Fruit fly (Drosophila melanogaster): ENCODE results near the gene Erk7.

The Erk7 gene

DNA sequence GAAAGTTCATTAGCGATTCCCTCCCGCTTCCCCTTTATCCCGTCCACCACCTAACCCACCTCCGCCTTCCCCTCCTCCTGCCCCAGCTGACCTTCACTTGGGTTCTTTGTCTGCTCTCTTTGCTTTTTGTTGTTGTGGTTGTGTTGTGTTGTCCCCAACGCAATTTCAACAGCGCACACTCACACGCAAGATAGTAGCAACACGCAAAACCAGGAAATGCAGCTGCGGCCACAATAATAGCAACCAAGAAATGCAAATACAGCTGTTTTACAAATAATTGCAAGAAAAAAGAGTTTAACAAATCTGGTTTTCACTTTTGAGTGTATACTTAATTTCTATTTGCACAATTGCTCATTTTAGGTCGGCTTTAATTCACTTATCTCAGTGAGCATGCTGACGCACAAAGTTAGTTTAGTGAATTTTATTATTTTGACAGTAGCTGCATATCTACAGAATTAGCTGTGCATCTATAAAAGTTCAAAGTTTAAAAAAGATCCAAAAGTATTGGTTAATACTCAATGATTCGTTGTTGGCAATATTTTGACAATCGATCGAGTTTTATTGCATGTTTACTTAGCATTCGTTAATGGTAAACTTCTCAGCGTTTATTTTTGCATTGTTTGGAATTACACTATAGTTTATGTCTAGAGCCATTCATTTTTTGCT lies 16.2 kb downstream of the Erk7 start:
- TF ChIP-seq Blimp-1 (GFP tag; optimal IDR thresholded peaks at IDR 0.05) (peak; percentile 10), OdsH (GFP tag; optimal IDR thresholded peaks at IDR 0.05) (peak; percentile 63), net (GFP tag; optimal IDR thresholded peaks at IDR 0.05) (peak; percentile 53), CG10669 (GFP tag; optimal IDR thresholded peaks at IDR 0.05) (peak; percentile 68), CG3032 (tag; optimal IDR thresholded peaks at IDR 0.05) (peak; percentile 60), fd85E (GFP tag; optimal IDR thresholded peaks at IDR 0.05) (peak; percentile 19), vri (GFP tag; optimal IDR thresholded peaks at IDR 0.05) (peak; percentile 57), CG3919 (GFP tag; optimal IDR thresholded peaks at IDR 0.05) (peak; percentile 63), achi (GFP tag; optimal IDR thresholded peaks at IDR 0.05) (peak; percentile 51), salr (GFP tag; optimal IDR thresholded peaks at IDR 0.05) (peak; percentile 8 to 77), Sox14 (GFP tag; optimal IDR thresholded peaks at IDR 0.05) (peak; percentile 92), spab (GFP tag; optimal IDR thresholded peaks at IDR 0.05) (peak; percentile 31), CG34406 (GFP tag; optimal IDR thresholded peaks at IDR 0.05) (peak; percentile 52), Ets21C (GFP tag; optimal IDR thresholded peaks at IDR 0.05) (peak; percentile 39), dac (GFP tag; optimal IDR thresholded peaks at IDR 0.05) (peak; percentile 17), CG31627 (GFP tag; optimal IDR thresholded peaks at IDR 0.05) (peak; percentile 67), CG8119 (GFP tag; IDR thresholded peaks at IDR 0.05) (peak; percentile 30; the same call in 2 of the 3 replicates), CG7368 (GFP tag; optimal IDR thresholded peaks at IDR 0.05) (peak; percentile 65), ss (GFP tag; optimal IDR thresholded peaks at IDR 0.05) (peak in 1 of 2 experiments; percentile 29), CG8319 (GFP tag; optimal IDR thresholded peaks at IDR 0.05) (peak; percentile 20), CG16779 (tag; optimal IDR thresholded peaks at IDR 0.05) (peak; percentile 22), Met (GFP tag; optimal IDR thresholded peaks at IDR 0.05) (peak; percentile 78), fd59A (GFP tag; optimal IDR thresholded peaks at IDR 0.05) (peak; percentile 47), dsx (GFP tag; optimal IDR thresholded peaks at IDR 0.05; ENCODE audit: poor library complexity, severe bottlenecking) (peak; percentile 51), CG6808 (GFP tag; optimal IDR thresholded peaks at IDR 0.05) (peak; percentile 54), CG1621 (tag; optimal IDR thresholded peaks at IDR 0.05) (peak; percentile 56), Sox15 (GFP tag; optimal IDR thresholded peaks at IDR 0.05) (peak; percentile 52), lz (GFP tag; optimal IDR thresholded peaks at IDR 0.05) (peak; percentile 85), CG4318 (GFP tag; optimal IDR thresholded peaks at IDR 0.05) (peak; percentile 52), CG15336 (GFP tag; IDR thresholded peaks at IDR 0.05) (peak; percentile 52), Hr4 (GFP tag; optimal IDR thresholded peaks at IDR 0.05) (peak; percentile 54), CG6163 (GFP tag; IDR thresholded peaks at IDR 0.05) (peak; percentile 78), Gug (GFP tag; IDR thresholded peaks at IDR 0.05) (peak; percentile 58), CG6792 (GFP tag; optimal IDR thresholded peaks at IDR 0.05) (peak; percentile 44), cyc (GFP tag; optimal IDR thresholded peaks at IDR 0.05) (peak; percentile 73), CG9139 (GFP tag; optimal IDR thresholded peaks at IDR 0.05) (no peak), CG11762 (GFP tag; optimal IDR thresholded peaks at IDR 0.05; ENCODE audit: insufficient read depth) (peak; percentile 24), Eip75B (GFP tag; optimal IDR thresholded peaks at IDR 0.05) (peak; percentile 45), svp (GFP tag) (peak; percentile 88), esn (GFP tag; optimal IDR thresholded peaks at IDR 0.05) (peak; percentile 78), Ets96B (tag; optimal IDR thresholded peaks at IDR 0.05) (peak; percentile 51), CG11902 (GFP tag; optimal IDR thresholded peaks at IDR 0.05) (peak; percentile 59), fkh (GFP tag; optimal IDR thresholded peaks at IDR 0.05) (peak; percentile 33), Hr38 (GFP tag; optimal IDR thresholded peaks at IDR 0.05) (no peak), eg (GFP tag; IDR thresholded peaks at IDR 0.05) (peak; percentile 67), CG6276 (GFP tag; optimal IDR thresholded peaks at IDR 0.05) (peak; percentile 50), CG10631 (GFP tag; optimal IDR thresholded peaks at IDR 0.05) (peak; percentile 49), Sox102F (GFP tag; optimal IDR thresholded peaks at IDR 0.05) (peak; percentile 72), Hr39 (GFP tag; optimal IDR thresholded peaks at IDR 0.05) (peak; percentile 74), CG11294 (GFP tag; IDR thresholded peaks at IDR 0.05) (peak; percentile 31; the same call in 1 of the 2 replicates)
